Worm (Caenorhabditis elegans) whole organism, late embryonic: ENCODE measurements around the gene slc-17.3.

ENCODE experiments used
- ama-1 ChIP-seq: fragments of 150-350 bp; optimal IDR thresholded peaks from 2 replicates; lab custom pipeline; 2014
- ceh-31 ChIP-seq: sonication (generic microtip); optimal IDR thresholded peaks from 2 replicates; lab custom pipeline; 2016; ENCODE audit warnings: missing genetic modification characterization, missing compliant biosample characterization
- eyg-1 ChIP-seq: sonication (generic microtip); optimal IDR thresholded peaks from 2 replicates; lab custom pipeline; 2016; ENCODE audit warnings: missing genotype, missing genetic modification characterization, missing compliant biosample characterization
- nhr-11 ChIP-seq: fragments of 150-350 bp; optimal IDR thresholded peaks from 2 replicates; lab custom pipeline; 2014; ENCODE audit warnings: missing biosample characterization, missing genetic modification characterization
- pha-4 ChIP-seq: fragments of 150-350 bp; optimal IDR thresholded peaks from 2 replicates; lab custom pipeline; 2018; ENCODE audit warnings: missing biosample characterization, missing genetic modification reagents, missing genetic modification characterization
- pqm-1 ChIP-seq: sonication (generic microtip); optimal IDR thresholded peaks from 2 replicates; lab custom pipeline; 2016; ENCODE audit warnings: missing genetic modification characterization, missing compliant biosample characterization
- rnt-1 ChIP-seq: sonication (generic microtip); optimal IDR thresholded peaks from 2 replicates; lab custom pipeline; 2016; ENCODE audit warnings: missing genetic modification characterization, missing compliant biosample characterization
- tbx-2 ChIP-seq: sonication (generic microtip); optimal IDR thresholded peaks from 2 replicates; lab custom pipeline; 2016; ENCODE audit warnings: missing genetic modification characterization, missing compliant biosample characterization

DNA sequence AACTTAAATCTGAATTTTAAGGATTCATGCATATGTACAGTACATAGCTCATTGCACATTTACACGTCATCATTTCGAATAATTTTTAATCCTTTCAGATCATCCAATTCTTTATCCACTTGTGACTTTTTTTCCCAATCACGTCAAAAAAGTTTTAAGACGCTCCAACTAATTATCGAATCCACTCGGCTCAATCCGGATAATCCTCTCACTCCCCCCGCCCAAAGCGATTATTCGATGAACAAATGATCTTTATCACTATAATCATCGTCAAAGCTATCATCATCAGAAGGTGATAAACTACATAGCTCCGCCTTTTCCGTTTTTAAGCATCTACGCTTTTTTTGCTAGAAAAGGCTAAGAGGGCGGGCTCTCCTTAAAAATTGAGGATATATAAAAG lies 27.5 kb downstream of the slc-17.3 start:
- TF ChIP-seq ceh-31 (tag; lab: Kevin White, UChicago) (no peak), nhr-11 (tag; lab: Kevin White, UChicago) (no peak), ama-1 (lab: Kevin White, UChicago) (no peak), eyg-1 (tag; lab: Kevin White, UChicago) (no peak), tbx-2 (tag; lab: Kevin White, UChicago) (no peak), pqm-1 (no peak), pha-4 (tag; lab: Kevin White, UChicago) (no peak), rnt-1 (tag; lab: Kevin White, UChicago) (no peak)
